Worm (Caenorhabditis elegans) whole organism, mixed stage, embryonic: ENCODE results near the gene eef-1B.1.

Experiments used
- ces-1 ChIP-seq: fragments of 150-350 bp; optimal IDR thresholded peaks from 2 replicates; lab custom pipeline; 2014; ENCODE audit warnings: missing biosample characterization, missing genetic modification reagents, missing genetic modification characterization
- elt-1 ChIP-seq: sonication (generic microtip); optimal IDR thresholded peaks from 2 replicates; lab custom pipeline; 2017; ENCODE audit warnings: missing genetic modification characterization, mild to moderate bottlenecking, missing compliant biosample characterization, antibody characterized with exemption, moderate library complexity, borderline replicate concordance; ENCODE audit not compliant: insufficient read depth
- lsy-2 ChIP-seq: fragments of 150-350 bp; optimal IDR thresholded peaks from 2 replicates; lab custom pipeline; 2014; ENCODE audit warnings: missing biosample characterization, missing genetic modification characterization
- mab-5 ChIP-seq: fragments of 150-350 bp; optimal IDR thresholded peaks from 2 replicates; lab custom pipeline; 2014; ENCODE audit warnings: missing biosample characterization, missing genetic modification characterization
- mls-2 ChIP-seq: sonication (generic microtip); optimal IDR thresholded peaks from 2 replicates; lab custom pipeline; 2016; ENCODE audit warnings: mild to moderate bottlenecking, missing genetic modification characterization, moderate library complexity, missing compliant biosample characterization
- nhr-12 ChIP-seq: fragments of 150-350 bp; optimal IDR thresholded peaks from 2 replicates; lab custom pipeline; 2014; ENCODE audit warnings: missing biosample characterization, missing genetic modification characterization
- nhr-237 ChIP-seq: fragments of 150-350 bp; optimal IDR thresholded peaks from 2 replicates; lab custom pipeline; 2014; ENCODE audit warnings: missing biosample characterization, missing genetic modification characterization
- nhr-28 ChIP-seq: fragments of 150-350 bp; optimal IDR thresholded peaks from 2 replicates; lab custom pipeline; 2014; ENCODE audit warnings: missing biosample characterization, missing genetic modification characterization
- pha-4 ChIP-seq: fragments of 150-350 bp; optimal IDR thresholded peaks from 2 replicates; lab custom pipeline; 2018; ENCODE audit warnings: missing biosample characterization, missing genetic modification reagents, missing genetic modification characterization
- sem-2 ChIP-seq: fragments of 200-800 bp; sonication (Bioruptor generic); optimal IDR thresholded peaks from 2 replicates; lab custom pipeline; 2018; ENCODE audit warnings: mild to moderate bottlenecking, missing genetic modification characterization, missing compliant biosample characterization
- snpc-4 ChIP-seq: fragments of 150-350 bp; optimal IDR thresholded peaks from 2 replicates; lab custom pipeline; 2014; ENCODE audit warnings: missing biosample characterization, missing genetic modification characterization
- unc-62 ChIP-seq: fragments of 150-350 bp; optimal IDR thresholded peaks from 2 replicates; lab custom pipeline; 2014; ENCODE audit warnings: missing biosample characterization, missing genetic modification reagents, missing genetic modification characterization
- zip-8 ChIP-seq: fragments of 150-350 bp; optimal IDR thresholded peaks from 2 replicates; lab custom pipeline; 2014; ENCODE audit warnings: missing biosample characterization, missing genetic modification characterization

- TF ChIP-seq unc-62 (GFP tag; lab: Kevin White, UChicago) (no peak), lsy-2 (tag; lab: Kevin White, UChicago) (no peak), nhr-12 (tag; lab: Kevin White, UChicago) (no peak), snpc-4 (tag; lab: Kevin White, UChicago) (no peak), nhr-28 (no peak), mab-5 (tag; lab: Kevin White, UChicago) (no peak), ces-1 (GFP tag; lab: Kevin White, UChicago) (no peak), mls-2 (tag; lab: Kevin White, UChicago) (no peak), nhr-237 (tag; lab: Kevin White, UChicago) (no peak), elt-1 (tag; lab: Kevin White, UChicago) (no peak), zip-8 (tag; lab: Kevin White, UChicago) (no peak), sem-2 (GFP tag; lab: Kevin White, UChicago) (no peak), pha-4 (tag; lab: Kevin White, UChicago) (no peak)
These were observed 4.6 kb upstream of the eef-1B.1 start, which contains the start of gene C06G4.4 for ce11 chrIII:7977777-7978176.
